Worm (Caenorhabditis elegans) whole organism, L1 larva: ENCODE data around the gene lars-1.
A peak's percentile ranks its signal among the peaks of the same experiment; 100 is the strongest.

Source experiments
- C34B4.2 ChIP-seq: sonication (generic microtip); optimal IDR thresholded peaks from 2 replicates; lab custom pipeline; 2017; ENCODE audit warnings: mild to moderate bottlenecking, missing genetic modification characterization, missing compliant biosample characterization
- aha-1 ChIP-seq: fragments of 150-350 bp; optimal IDR thresholded peaks from 2 replicates; lab custom pipeline; 2014; ENCODE audit warnings: missing biosample characterization, missing genetic modification characterization
- aly-2 ChIP-seq: fragments of 150-350 bp; optimal IDR thresholded peaks from 2 replicates; lab custom pipeline; 2014; ENCODE audit warnings: missing biosample characterization, missing genetic modification characterization
- ceh-63 ChIP-seq: fragments of 200-800 bp; sonication (Bioruptor generic); optimal IDR thresholded peaks from 2 replicates; lab custom pipeline; 2018; ENCODE audit warnings: mild to moderate bottlenecking, missing genetic modification characterization, missing compliant biosample characterization
- ceh-88 ChIP-seq: fragments of 200-800 bp; sonication (Bioruptor generic); IDR thresholded peaks from 2 replicates; pipeline ENCODE4 v1.3.6; 2022; ENCODE audit warnings: missing genetic modification characterization, missing compliant biosample characterization
- ces-1 ChIP-seq: fragments of 150-350 bp; optimal IDR thresholded peaks from 2 replicates; lab custom pipeline; 2014; ENCODE audit warnings: missing biosample characterization, missing genetic modification reagents, missing genetic modification characterization
- dsc-1 ChIP-seq: sonication (generic microtip); optimal IDR thresholded peaks from 2 replicates; lab custom pipeline; 2016; ENCODE audit warnings: mild to moderate bottlenecking, missing genetic modification characterization, missing compliant biosample characterization
- egl-13 ChIP-seq: sonication (generic microtip); optimal IDR thresholded peaks from 2 replicates; lab custom pipeline; 2016; ENCODE audit warnings: missing genotype, missing genetic modification reagents, missing genetic modification characterization, missing compliant biosample characterization
- egl-27 ChIP-seq, 2 experiments: fragments of 150-350 bp in 1 of 2; sonication (generic microtip); optimal IDR thresholded peaks; 3 replicates each; lab custom pipeline; 2017 to 2018; ENCODE audit warnings: missing biosample characterization in 2 of 2, missing genetic modification characterization in 2 of 2, missing genetic modification reagents in 2 of 2
- elt-3 ChIP-seq, 6 experiments: fragments of 150-350 bp in 1 of 6; sonication (generic microtip); optimal IDR thresholded peaks; 2 replicates each; lab custom pipeline; 2017 to 2018; ENCODE audit warnings: missing biosample characterization in 6 of 6, missing genetic modification characterization in 6 of 6, inconsistent platforms in 1 of 6
- ets-5 ChIP-seq: fragments of 200-800 bp; sonication (Bioruptor generic); IDR thresholded peaks from 2 replicates; pipeline ENCODE4 v1.3.6; 2022; ENCODE audit warnings: missing genetic modification characterization, missing compliant biosample characterization
- fkh-10 ChIP-seq: sonication (generic microtip); optimal IDR thresholded peaks from 2 replicates; lab custom pipeline; 2017; ENCODE audit warnings: missing biosample characterization, missing genetic modification reagents, missing genetic modification characterization
- fkh-4 ChIP-seq: sonication (generic microtip); optimal IDR thresholded peaks from 2 replicates; lab custom pipeline; 2016; ENCODE audit warnings: missing compliant biosample characterization, missing genetic modification characterization, borderline replicate concordance
- fkh-8 ChIP-seq: sonication (generic microtip); optimal IDR thresholded peaks from 2 replicates; lab custom pipeline; 2016; ENCODE audit warnings: mild to moderate bottlenecking, missing genetic modification characterization, missing compliant biosample characterization
- fos-1 ChIP-seq: fragments of 150-350 bp; optimal IDR thresholded peaks from 2 replicates; lab custom pipeline; 2014; ENCODE audit warnings: missing biosample characterization, missing genetic modification characterization
- hlh-17 ChIP-seq: fragments of 200-800 bp; sonication (Bioruptor generic); optimal IDR thresholded peaks from 2 replicates; lab custom pipeline; 2018; ENCODE audit warnings: missing genetic modification characterization, mild to moderate bottlenecking, missing compliant biosample characterization, moderate library complexity, borderline replicate concordance
- irx-1 ChIP-seq: sonication (generic microtip); optimal IDR thresholded peaks from 2 replicates; lab custom pipeline; 2016; ENCODE audit warnings: missing genetic modification characterization, missing compliant biosample characterization
- isw-1 ChIP-seq: fragments of 200-800 bp; sonication (Bioruptor generic); IDR thresholded peaks from 2 replicates; pipeline ENCODE4 v1.3.6; 2022; ENCODE audit warnings: missing genetic modification characterization, missing compliant biosample characterization
- jun-1 ChIP-seq: fragments of 150-350 bp; optimal IDR thresholded peaks from 2 replicates; lab custom pipeline; 2014; ENCODE audit warnings: missing biosample characterization, missing genetic modification reagents, missing genetic modification characterization
- lin-13 ChIP-seq: fragments of 150-350 bp; optimal IDR thresholded peaks from 2 replicates; lab custom pipeline; 2014; ENCODE audit warnings: missing biosample characterization, missing genetic modification reagents, missing genetic modification characterization
- lin-14 ChIP-seq: fragments of 200-800 bp; sonication (Bioruptor generic); optimal IDR thresholded peaks from 2 replicates; lab custom pipeline; 2018; ENCODE audit warnings: mild to moderate bottlenecking, missing genetic modification characterization, moderate library complexity, missing compliant biosample characterization
- lin-15B ChIP-seq: fragments of 150-350 bp; sonication (generic microtip); optimal IDR thresholded peaks from 3 replicates; lab custom pipeline; 2014; ENCODE audit warnings: missing biosample characterization, missing genetic modification characterization
- lin-35 ChIP-seq, 2 experiments: fragments of 150-350 bp; optimal IDR thresholded peaks; 2 replicates each; lab custom pipeline; 2014; ENCODE audit warnings: missing biosample characterization in 2 of 2, missing genetic modification characterization in 2 of 2, missing genetic modification reagents in 2 of 2
- mab-9 ChIP-seq: fragments of 200-800 bp; sonication (Bioruptor generic); IDR thresholded peaks from 2 replicates; pipeline ENCODE4 v1.3.6; 2022; ENCODE audit warnings: missing genetic modification reagents, missing genetic modification characterization, missing compliant biosample characterization
- mep-1 ChIP-seq: fragments of 150-350 bp; optimal IDR thresholded peaks from 2 replicates; lab custom pipeline; 2014; ENCODE audit warnings: missing biosample characterization, missing genetic modification characterization
- nhr-11 ChIP-seq: fragments of 150-350 bp; optimal IDR thresholded peaks from 2 replicates; lab custom pipeline; 2014; ENCODE audit warnings: missing biosample characterization, missing genetic modification characterization
- nhr-12 ChIP-seq: sonication (generic microtip); optimal IDR thresholded peaks from 2 replicates; lab custom pipeline; 2017; ENCODE audit warnings: missing biosample characterization, missing genetic modification characterization
- nhr-20 ChIP-seq: sonication (generic microtip); optimal IDR thresholded peaks from 2 replicates; lab custom pipeline; 2016; ENCODE audit warnings: mild to moderate bottlenecking, missing genetic modification characterization, missing compliant biosample characterization
- nhr-237 ChIP-seq: fragments of 150-350 bp; optimal IDR thresholded peaks from 2 replicates; lab custom pipeline; 2014; ENCODE audit warnings: missing biosample characterization, missing genetic modification characterization
- nhr-28 ChIP-seq: fragments of 150-350 bp; optimal IDR thresholded peaks from 2 replicates; lab custom pipeline; 2014; ENCODE audit warnings: missing biosample characterization, missing genetic modification characterization
- nhr-47 ChIP-seq: sonication (generic microtip); optimal IDR thresholded peaks from 2 replicates; lab custom pipeline; 2016; ENCODE audit warnings: mild to moderate bottlenecking, missing genetic modification characterization, moderate library complexity, missing compliant biosample characterization
- nhr-71 ChIP-seq: sonication (generic microtip); optimal IDR thresholded peaks from 2 replicates; lab custom pipeline; 2016; ENCODE audit warnings: mild to moderate bottlenecking, missing genetic modification characterization, moderate library complexity, missing compliant biosample characterization
- nhr-84 ChIP-seq: sonication (generic microtip); optimal IDR thresholded peaks from 2 replicates; lab custom pipeline; 2017; ENCODE audit warnings: missing biosample characterization, missing genetic modification characterization
- nhr-85 ChIP-seq: sonication (generic microtip); peaks from one replicate; lab custom pipeline; 2016; ENCODE audit warnings: missing genetic modification characterization, inconsistent platforms, missing compliant biosample characterization
- nhr-90 ChIP-seq: sonication (generic microtip); optimal IDR thresholded peaks from 2 replicates; lab custom pipeline; 2016; ENCODE audit warnings: mild to moderate bottlenecking, missing genetic modification characterization, missing compliant biosample characterization; ENCODE audit not compliant: poor library complexity
- pax-3 ChIP-seq: fragments of 200-800 bp; sonication (Bioruptor generic); optimal IDR thresholded peaks from 2 replicates; lab custom pipeline; 2018; ENCODE audit warnings: mild to moderate bottlenecking, missing genetic modification characterization, moderate library complexity, missing compliant biosample characterization
- pqm-1 ChIP-seq: sonication (generic microtip); optimal IDR thresholded peaks from 3 replicates; lab custom pipeline; 2017; ENCODE audit warnings: missing biosample characterization, missing genetic modification characterization
- rnt-1 ChIP-seq: sonication (generic microtip); optimal IDR thresholded peaks from 2 replicates; lab custom pipeline; 2016; ENCODE audit warnings: mild to moderate bottlenecking, missing genetic modification characterization, moderate library complexity, missing compliant biosample characterization
- skn-1 ChIP-seq: fragments of 150-350 bp; optimal IDR thresholded peaks from 2 replicates; lab custom pipeline; 2014; ENCODE audit warnings: missing biosample characterization, missing genetic modification characterization
- snpc-4 ChIP-seq: fragments of 150-350 bp; optimal IDR thresholded peaks from 2 replicates; lab custom pipeline; 2014; ENCODE audit warnings: missing biosample characterization, missing genetic modification characterization
- sox-4 ChIP-seq: sonication (generic microtip); optimal IDR thresholded peaks from 2 replicates; lab custom pipeline; 2016; ENCODE audit warnings: missing genetic modification characterization, missing compliant biosample characterization
- sptf-1 ChIP-seq: fragments of 150-350 bp; optimal IDR thresholded peaks from 2 replicates; lab custom pipeline; 2014; ENCODE audit warnings: missing biosample characterization, missing genetic modification characterization
- swsn-7 ChIP-seq: sonication (generic microtip); optimal IDR thresholded peaks from 2 replicates; lab custom pipeline; 2016; ENCODE audit warnings: missing genetic modification characterization, missing compliant biosample characterization
- tbx-2 ChIP-seq: sonication (generic microtip); optimal IDR thresholded peaks from 2 replicates; lab custom pipeline; 2016; ENCODE audit warnings: missing genetic modification characterization, missing compliant biosample characterization
- tlp-1 ChIP-seq: fragments of 150-350 bp; optimal IDR thresholded peaks from 2 replicates; lab custom pipeline; 2014; ENCODE audit warnings: missing biosample characterization, missing genetic modification characterization
- unc-130 ChIP-seq: fragments of 150-350 bp; optimal IDR thresholded peaks from 2 replicates; lab custom pipeline; 2017; ENCODE audit warnings: missing biosample characterization, missing genetic modification characterization, inconsistent platforms
- unc-30 ChIP-seq: sonication (generic microtip); optimal IDR thresholded peaks from 2 replicates; lab custom pipeline; 2017; ENCODE audit warnings: missing biosample characterization, missing genetic modification characterization
- unc-62 ChIP-seq: fragments of 150-350 bp; optimal IDR thresholded peaks from 2 replicates; lab custom pipeline; 2014; ENCODE audit warnings: missing biosample characterization, missing genetic modification reagents, missing genetic modification characterization
- vab-15 ChIP-seq: sonication (generic microtip); optimal IDR thresholded peaks from 2 replicates; lab custom pipeline; 2017; ENCODE audit warnings: missing genotype, mild to moderate bottlenecking, missing genetic modification characterization, missing compliant biosample characterization
- xbp-1 ChIP-seq: sonication (generic microtip); optimal IDR thresholded peaks from 2 replicates; lab custom pipeline; 2016; ENCODE audit warnings: missing genetic modification characterization, missing compliant biosample characterization
- zag-1 ChIP-seq: fragments of 150-350 bp; optimal IDR thresholded peaks from 2 replicates; lab custom pipeline; 2014; ENCODE audit warnings: missing biosample characterization, missing genetic modification characterization
- zip-4 ChIP-seq: fragments of 200-800 bp; sonication (Bioruptor generic); optimal IDR thresholded peaks from 2 replicates; lab custom pipeline; 2018; ENCODE audit warnings: mild to moderate bottlenecking, missing genetic modification characterization, moderate library complexity, missing compliant biosample characterization
- ztf-11 ChIP-seq, 2 experiments: sonication (generic microtip); optimal IDR thresholded peaks; 2 replicates each; lab custom pipeline; 2016 to 2017; ENCODE audit warnings: missing genetic modification characterization in 2 of 2, missing biosample characterization in 1 of 2, missing compliant biosample characterization in 1 of 2
- ztf-4 ChIP-seq: fragments of 150-350 bp; optimal IDR thresholded peaks from 2 replicates; lab custom pipeline; 2014; ENCODE audit warnings: missing biosample characterization, missing genetic modification characterization

lars-1 gene

ce11 chrIII:4223668-4224127 lies 37.1 kb upstream of the lars-1 start (continued):
- TF ChIP-seq lin-14 (GFP tag; lab: Kevin White, UChicago) = peak; percentile 98
- TF ChIP-seq jun-1 (tag; lab: Kevin White, UChicago) = peak; percentile 91
- no peak for TF ChIP-seq pqm-1 (tag; lab: Kevin White, UChicago)
- peak; percentile 83 for TF ChIP-seq fkh-10 (GFP tag; lab: Kevin White, UChicago)
- peak; percentile 62 for TF ChIP-seq lin-13 (GFP tag; lab: Kevin White, UChicago)
- TF ChIP-seq unc-30 (tag; lab: Kevin White, UChicago) = no peak
- TF ChIP-seq ztf-11 (tag; optimal IDR thresholded peaks at IDR 0.05; lab: Kevin White, UChicago) = no peak
- peak; percentile 29 to 84 for TF ChIP-seq egl-27 (tag; optimal IDR thresholded peaks at IDR 0.05; lab: Kevin White, UChicago)
- TF ChIP-seq sptf-1 = no peak
- peak; percentile 72 for TF ChIP-seq snpc-4 (tag; lab: Kevin White, UChicago)
- TF ChIP-seq C34B4.2 = no peak
- TF ChIP-seq dsc-1 (tag; lab: Kevin White, UChicago) = peak; percentile 95
- TF ChIP-seq nhr-12 = no peak
- peak; percentile 66 for TF ChIP-seq isw-1 (GFP tag; lab: Robert Waterston, UW)
- TF ChIP-seq nhr-47 (tag; lab: Kevin White, UChicago) = peak; percentile 86
- peak; percentile 87 for TF ChIP-seq tbx-2
- TF ChIP-seq mab-9 (GFP tag; lab: Robert Waterston, UW) = no peak
- TF ChIP-seq elt-3 (tag; optimal IDR thresholded peaks at IDR 0.05; lab: Kevin White, UChicago) = peak in 2 of 6 experiments; percentile 15 to 57
- TF ChIP-seq nhr-20 = peak; percentile 90
- peak; percentile 73 for TF ChIP-seq skn-1 (tag; lab: Kevin White, UChicago)
- no peak for TF ChIP-seq aha-1 (tag; lab: Kevin White, UChicago)
- TF ChIP-seq ces-1 (GFP tag; lab: Kevin White, UChicago) = no peak
- peak; percentile 75 for TF ChIP-seq nhr-11 (tag; lab: Kevin White, UChicago)
- TF ChIP-seq nhr-71 (tag; lab: Kevin White, UChicago) = peak; percentile 96
- peak; percentile 89 for TF ChIP-seq mep-1
- peak; percentile 73 to 77 for TF ChIP-seq lin-35 (GFP tag; optimal IDR thresholded peaks at IDR 0.05; lab: Kevin White, UChicago)
- peak; percentile 89 for TF ChIP-seq egl-13 (tag; lab: Kevin White, UChicago)
- TF ChIP-seq fkh-8 (tag; lab: Kevin White, UChicago) = peak; percentile 95
- TF ChIP-seq zip-4 (GFP tag; lab: Kevin White, UChicago) = no peak
- no peak for TF ChIP-seq ceh-63 (GFP tag; lab: Kevin White, UChicago)
- TF ChIP-seq ztf-4 (tag; lab: Kevin White, UChicago) = peak; percentile 61
- TF ChIP-seq sox-4 = peak; percentile 58
- peak; percentile 79 for TF ChIP-seq rnt-1 (tag; lab: Kevin White, UChicago)
- TF ChIP-seq nhr-85 (tag; lab: Kevin White, UChicago) = peak; percentile 88
- TF ChIP-seq nhr-90 (tag; lab: Kevin White, UChicago) = peak; percentile 32
- TF ChIP-seq unc-130 (tag; lab: Kevin White, UChicago) = peak; percentile 72
- no peak for TF ChIP-seq aly-2
- TF ChIP-seq fos-1 = peak; percentile 86
- TF ChIP-seq tlp-1 = no peak
- TF ChIP-seq zag-1 = peak; percentile 41
- TF ChIP-seq ets-5 (GFP tag; lab: Robert Waterston, UW) = no peak
- TF ChIP-seq nhr-84 = no peak
- no peak for TF ChIP-seq hlh-17 (GFP tag; lab: Kevin White, UChicago)
- TF ChIP-seq ceh-88 (GFP tag; lab: Robert Waterston, UW) = peak; percentile 50; the same call in 1 of the 2 replicates
- TF ChIP-seq vab-15 (tag; lab: Kevin White, UChicago) = no peak
- peak; percentile 61 for TF ChIP-seq pax-3 (tag; lab: Kevin White, UChicago)
- peak; percentile 32 for TF ChIP-seq unc-62 (GFP tag; lab: Kevin White, UChicago)
- TF ChIP-seq irx-1 (tag; lab: Kevin White, UChicago) = peak; percentile 78
- TF ChIP-seq swsn-7 (tag; lab: Kevin White, UChicago) = peak; percentile 88
- peak; percentile 39 for TF ChIP-seq lin-15B
- peak; percentile 69 for TF ChIP-seq nhr-237 (tag; lab: Kevin White, UChicago)
- peak; percentile 69 for TF ChIP-seq fkh-4
- peak; percentile 80 for TF ChIP-seq xbp-1 (tag; lab: Kevin White, UChicago)
- no peak for TF ChIP-seq nhr-28 (tag; lab: Kevin White, UChicago)
